Worm (Caenorhabditis elegans): ENCODE measurements around the gene insc-1.

- TF ChIP-seq him-1 (tag; optimal IDR thresholded peaks at IDR 0.05) (no peak), W03F9.2 (tag; optimal IDR thresholded peaks at IDR 0.05) (no peak), dao-5 (tag; optimal IDR thresholded peaks at IDR 0.05) (no peak)
Measured at ce11 chrII:7392052-7392694, 33.5 kb downstream of the insc-1 start.

Measured in whole organism, L4/young adult.